Worm (Caenorhabditis elegans): Measurements from ENCODE around the gene srxa-4.
A peak's percentile ranks its signal among the peaks of the same experiment; 100 is the strongest.

Gene srxa-4

DNA sequence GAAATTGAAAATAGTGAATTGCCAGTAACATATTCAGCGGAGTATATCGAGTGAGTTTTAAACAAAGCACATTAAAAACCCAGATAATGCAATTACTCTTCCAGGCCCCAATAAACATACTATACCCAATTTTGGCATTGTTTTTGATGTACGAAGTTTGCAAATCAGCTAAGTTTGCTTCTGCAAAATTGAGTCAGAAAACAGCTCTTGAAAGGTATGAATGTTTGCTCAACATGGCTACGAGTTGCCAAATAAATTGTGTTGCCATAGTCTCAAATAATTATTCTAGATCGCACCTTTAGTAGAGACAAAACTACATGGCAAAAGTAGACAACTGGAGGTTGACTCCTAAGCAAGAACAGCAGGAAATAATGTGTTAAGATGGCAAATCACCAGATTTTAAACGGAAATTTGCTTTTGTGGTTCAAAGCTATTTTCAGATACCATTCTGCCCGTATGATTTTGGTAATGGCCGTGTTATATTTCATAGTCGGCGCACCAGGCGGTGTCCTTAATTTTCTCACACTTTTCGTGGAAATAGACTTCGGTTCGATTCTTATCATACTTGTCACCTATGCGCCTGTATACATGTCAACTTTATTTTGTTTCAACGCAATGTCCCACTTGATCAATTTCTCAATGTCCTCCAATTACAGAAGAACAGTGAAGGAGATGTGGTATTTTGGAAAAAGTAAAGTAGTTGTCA is 12.3 kb downstream of the srxa-4 start (continued):
- no peak for TF ChIP-seq B0019.2 (GFP tag; conservative IDR thresholded peaks at IDR 0.05)
- peak; percentile 22 for TF ChIP-seq ztf-3 (GFP tag; optimal IDR thresholded peaks at IDR 0.05)
- TF ChIP-seq pbrm-1 (GFP tag; IDR thresholded peaks at IDR 0.05) = peak; percentile 64; the same call in 1 of the 2 replicates
- no peak for TF ChIP-seq snpc-3.4 (tag; optimal IDR thresholded peaks at IDR 0.05)
- no peak for TF ChIP-seq unc-130 (GFP tag; optimal IDR thresholded peaks at IDR 0.05)
- peak; percentile 46 for TF ChIP-seq athp-1 (tag; optimal IDR thresholded peaks at IDR 0.05)
- peak; percentile 96 for TF ChIP-seq F52B5.7 (tag; optimal IDR thresholded peaks at IDR 0.05)
- TF ChIP-seq nhr-27 (tag; optimal IDR thresholded peaks at IDR 0.05) = peak; percentile 33
- TF ChIP-seq B0035.1 (tag; optimal IDR thresholded peaks at IDR 0.05) = peak; percentile 21
- TF ChIP-seq ZK185.1 (tag; optimal IDR thresholded peaks at IDR 0.05; ENCODE audit: poor library complexity, severe bottlenecking) = peak; percentile 17
- TF ChIP-seq madf-10 (tag; optimal IDR thresholded peaks at IDR 0.05) = peak; percentile 82
- TF ChIP-seq mxl-1 (tag; optimal IDR thresholded peaks at IDR 0.05) = peak; percentile 4
- TF ChIP-seq atf-7 (tag; optimal IDR thresholded peaks at IDR 0.05) = peak; percentile 39
- peak; percentile 1 for TF ChIP-seq fkh-3 (tag; optimal IDR thresholded peaks at IDR 0.05)
- TF ChIP-seq egl-44 (GFP tag; IDR thresholded peaks at IDR 0.05) = peak; percentile 44; the same call in 1 of the 2 replicates
- TF ChIP-seq Y95B8A.8 (GFP tag; IDR thresholded peaks at IDR 0.05) = peak; percentile 63; the same call in 1 of the 2 replicates
- TF ChIP-seq ceh-79 (tag; optimal IDR thresholded peaks at IDR 0.05) = peak; percentile 21
- TF ChIP-seq ceh-27 (GFP tag; optimal IDR thresholded peaks at IDR 0.05) = peak; percentile 9
- peak; percentile 50 for TF ChIP-seq F57C9.4 (tag; optimal IDR thresholded peaks at IDR 0.05)
- TF ChIP-seq madf-6 (GFP tag; IDR thresholded peaks at IDR 0.05) = peak; percentile 22; the same call in 1 of the 2 replicates
- TF ChIP-seq attf-5 (GFP tag; optimal IDR thresholded peaks at IDR 0.05) = peak; percentile 50
- TF ChIP-seq zim-3 (tag; optimal IDR thresholded peaks at IDR 0.05) = peak; percentile 65
- peak; percentile 78 for TF ChIP-seq repo-1 (tag; optimal IDR thresholded peaks at IDR 0.05)
- TF ChIP-seq Y56A3A.18 (GFP tag; IDR thresholded peaks at IDR 0.05) = peak; percentile 56
- TF ChIP-seq ets-4 (GFP tag; optimal IDR thresholded peaks at IDR 0.05) = peak; percentile 63
- TF ChIP-seq let-607 (tag; optimal IDR thresholded peaks at IDR 0.05) = peak in 1 of 2 experiments; percentile 42
- peak; percentile 88 for TF ChIP-seq ama-1 (optimal IDR thresholded peaks at IDR 0.05)
- no peak for TF ChIP-seq ama-1 (GFP tag; optimal IDR thresholded peaks at IDR 0.05)
- peak; percentile 18; the same call in 1 of the 2 replicates for TF ChIP-seq hmg-1.2 (GFP tag; IDR thresholded peaks at IDR 0.05)
- TF ChIP-seq nhr-120 (GFP tag; IDR thresholded peaks at IDR 0.05) = no peak
- peak; percentile 2 for TF ChIP-seq K12H6.12 (tag; optimal IDR thresholded peaks at IDR 0.05)
- no peak for TF ChIP-seq rpc-1 (optimal IDR thresholded peaks at IDR 0.05)
- no peak for TF ChIP-seq rpc-1 (tag; optimal IDR thresholded peaks at IDR 0.05)
- TF ChIP-seq akir-1 (GFP tag; optimal IDR thresholded peaks at IDR 0.05) = no peak
- TF ChIP-seq tbp1 (GFP tag; optimal IDR thresholded peaks at IDR 0.05) = peak; percentile 38
- peak; percentile 63 for TF ChIP-seq ztf-22 (GFP tag; optimal IDR thresholded peaks at IDR 0.05)
- peak; percentile 40 for TF ChIP-seq ztf-26 (tag; optimal IDR thresholded peaks at IDR 0.05)
- peak; percentile 82 for TF ChIP-seq chd-7 (tag; optimal IDR thresholded peaks at IDR 0.05)
- TF ChIP-seq F23B12.7 (tag; optimal IDR thresholded peaks at IDR 0.05; ENCODE audit: insufficient read depth) = no peak
- TF ChIP-seq tbx-9 (tag; optimal IDR thresholded peaks at IDR 0.05; ENCODE audit: borderline replicate concordance) = peak; percentile 81
- TF ChIP-seq attf-6 (GFP tag; IDR thresholded peaks at IDR 0.05) = no peak
- no peak for TF ChIP-seq hmg-20 (GFP tag; IDR thresholded peaks at IDR 0.05)
